Worm (Caenorhabditis elegans) whole organism, L4 larva: ENCODE data around the gene Y11D7A.9.

Source experiments
- F10B5.3 ChIP-seq: sonication (generic microtip); optimal IDR thresholded peaks from 2 replicates; lab custom pipeline; 2016; ENCODE audit warnings: mild to moderate bottlenecking, missing genetic modification characterization, missing compliant biosample characterization
- F37D6.2 ChIP-seq: sonication (generic microtip); optimal IDR thresholded peaks from 2 replicates; lab custom pipeline; 2016; ENCODE audit warnings: mild to moderate bottlenecking, missing genetic modification characterization, missing compliant biosample characterization
- F49E8.2 ChIP-seq: sonication (generic microtip); optimal IDR thresholded peaks from 2 replicates; lab custom pipeline; 2016; ENCODE audit warnings: missing compliant biosample characterization, mild to moderate bottlenecking, missing genetic modification characterization, borderline replicate concordance
- T26A8.4 ChIP-seq: fragments of 200-800 bp; sonication (Bioruptor generic); IDR thresholded peaks from 2 replicates; pipeline ENCODE4 v1.3.6; 2022; ENCODE audit warnings: missing genetic modification characterization, missing compliant biosample characterization
- Y5F2A.4 ChIP-seq: fragments of 200-800 bp; sonication (Bioruptor generic); optimal IDR thresholded peaks from 2 replicates; lab custom pipeline; 2018; ENCODE audit warnings: mild to moderate bottlenecking, missing genetic modification characterization, missing compliant biosample characterization
- aly-2 ChIP-seq: sonication (generic microtip); optimal IDR thresholded peaks from 2 replicates; lab custom pipeline; 2018; ENCODE audit warnings: missing biosample characterization, missing genetic modification characterization
- attf-4 ChIP-seq: sonication (generic microtip); optimal IDR thresholded peaks from 3 replicates; lab custom pipeline; 2017; ENCODE audit warnings: missing biosample characterization, missing genetic modification characterization
- ceh-62 ChIP-seq: sonication (generic microtip); optimal IDR thresholded peaks from 2 replicates; lab custom pipeline; 2017; ENCODE audit warnings: missing biosample characterization, missing genetic modification characterization
- ceh-82 ChIP-seq: sonication (generic microtip); optimal IDR thresholded peaks from 2 replicates; lab custom pipeline; 2017; ENCODE audit warnings: missing biosample characterization, missing genetic modification characterization
- daf-12 ChIP-seq: fragments of 150-350 bp; optimal IDR thresholded peaks from 2 replicates; lab custom pipeline; 2014; ENCODE audit warnings: missing biosample characterization, missing genetic modification reagents, missing genetic modification characterization
- dmd-8 ChIP-seq: fragments of 200-800 bp; sonication (Bioruptor generic); IDR thresholded peaks from 2 replicates; pipeline ENCODE4 v1.3.6; 2022; ENCODE audit warnings: missing genetic modification characterization, missing compliant biosample characterization
- fos-1 ChIP-seq: fragments of 150-350 bp; optimal IDR thresholded peaks from 2 replicates; lab custom pipeline; 2014; ENCODE audit warnings: missing biosample characterization, missing genetic modification characterization
- hif-1 ChIP-seq, 2 experiments: sonication (generic microtip); optimal IDR thresholded peaks; 2 replicates each; lab custom pipeline; 2016 to 2017; ENCODE audit warnings: missing compliant biosample characterization in 2 of 2, missing genetic modification characterization in 2 of 2, missing genetic modification reagents in 2 of 2, missing genotype in 2 of 2, mild to moderate bottlenecking in 1 of 2
- hlh-30 ChIP-seq: sonication (generic microtip); optimal IDR thresholded peaks from 2 replicates; lab custom pipeline; 2017; ENCODE audit warnings: antibody characterized with exemption, mild to moderate bottlenecking, missing genetic modification characterization, missing compliant biosample characterization; ENCODE audit not compliant: insufficient read depth
- jun-1 ChIP-seq: fragments of 150-350 bp; optimal IDR thresholded peaks from 2 replicates; lab custom pipeline; 2014; ENCODE audit warnings: missing biosample characterization, missing genetic modification reagents, missing genetic modification characterization
- lin-1 ChIP-seq: fragments of 200-800 bp; sonication (Bioruptor generic); IDR thresholded peaks from 2 replicates; pipeline ENCODE4 v1.3.6; 2022; ENCODE audit warnings: missing genetic modification reagents, missing genetic modification characterization, missing compliant biosample characterization
- lin-29 ChIP-seq: fragments of 200-800 bp; sonication (Bioruptor generic); IDR thresholded peaks from 2 replicates; pipeline ENCODE4 v1.3.6; 2022; ENCODE audit warnings: missing genetic modification reagents, missing genetic modification characterization, missing compliant biosample characterization
- lin-39 ChIP-seq: fragments of 150-350 bp; optimal IDR thresholded peaks from 2 replicates; lab custom pipeline; 2014; ENCODE audit warnings: missing biosample characterization, missing genetic modification reagents, missing genetic modification characterization
- madf-5 ChIP-seq, 2 experiments: fragments of 200-800 bp; sonication (Bioruptor generic); IDR thresholded peaks; 2 replicates each; pipeline ENCODE4 v1.3.6; 2022; ENCODE audit warnings: missing compliant biosample characterization in 2 of 2, missing genetic modification characterization in 2 of 2
- madf-9 ChIP-seq: fragments of 200-800 bp; sonication (Bioruptor generic); conservative IDR thresholded peaks from 2 replicates; pipeline ENCODE4 v1.3.6; 2022; ENCODE audit warnings: missing genetic modification reagents, missing genetic modification characterization, missing compliant biosample characterization
- mxl-2 ChIP-seq: fragments of 200-800 bp; sonication (Bioruptor generic); conservative IDR thresholded peaks from 2 replicates; pipeline ENCODE4 v1.3.6; 2022; ENCODE audit warnings: missing genetic modification reagents, missing genetic modification characterization, missing compliant biosample characterization
- mxl-3 ChIP-seq: fragments of 200-800 bp; sonication (Bioruptor generic); optimal IDR thresholded peaks from 2 replicates; lab custom pipeline; 2018; ENCODE audit warnings: mild to moderate bottlenecking, missing genetic modification characterization, missing compliant biosample characterization
- nhr-10 ChIP-seq: fragments of 150-350 bp; optimal IDR thresholded peaks from 2 replicates; lab custom pipeline; 2014; ENCODE audit warnings: missing biosample characterization, missing genetic modification characterization
- nhr-25 ChIP-seq: sonication (generic microtip); optimal IDR thresholded peaks from 2 replicates; lab custom pipeline; 2017; ENCODE audit warnings: missing genetic modification characterization, mild to moderate bottlenecking, missing compliant biosample characterization, antibody characterized with exemption, moderate library complexity, borderline replicate concordance; ENCODE audit not compliant: insufficient read depth
- nhr-28 ChIP-seq: fragments of 150-350 bp; optimal IDR thresholded peaks from 2 replicates; lab custom pipeline; 2014; ENCODE audit warnings: missing biosample characterization, missing genetic modification characterization
- nhr-6 ChIP-seq: fragments of 150-350 bp; optimal IDR thresholded peaks from 2 replicates; lab custom pipeline; 2014; ENCODE audit warnings: missing biosample characterization, missing genetic modification characterization
- nhr-76 ChIP-seq: fragments of 150-350 bp; optimal IDR thresholded peaks from 2 replicates; lab custom pipeline; 2014; ENCODE audit warnings: missing biosample characterization, missing genetic modification characterization
- rbr-2 ChIP-seq: sonication (generic microtip); optimal IDR thresholded peaks from 2 replicates; lab custom pipeline; 2016; ENCODE audit warnings: missing genotype, missing genetic modification characterization, missing compliant biosample characterization
- sdz-12 ChIP-seq: fragments of 200-800 bp; sonication (Bioruptor generic); optimal IDR thresholded peaks from 2 replicates; lab custom pipeline; 2018; ENCODE audit warnings: mild to moderate bottlenecking, missing genetic modification characterization, missing compliant biosample characterization
- set-16 ChIP-seq: fragments of 200-800 bp; sonication (Bioruptor generic); IDR thresholded peaks from 2 replicates; pipeline ENCODE4 v1.3.6; 2022; ENCODE audit warnings: missing genetic modification reagents, missing genetic modification characterization, missing compliant biosample characterization
- skn-1 ChIP-seq: fragments of 150-350 bp; optimal IDR thresholded peaks from 2 replicates; lab custom pipeline; 2014; ENCODE audit warnings: missing biosample characterization, missing genetic modification characterization
- snpc-4 ChIP-seq: fragments of 150-350 bp; optimal IDR thresholded peaks from 2 replicates; lab custom pipeline; 2014; ENCODE audit warnings: missing biosample characterization, missing genetic modification characterization
- spr-3 ChIP-seq: fragments of 200-800 bp; sonication (Bioruptor generic); optimal IDR thresholded peaks from 2 replicates; lab custom pipeline; 2018; ENCODE audit warnings: mild to moderate bottlenecking, missing genetic modification characterization, missing compliant biosample characterization
- tag-97 ChIP-seq: fragments of 200-800 bp; sonication (Bioruptor generic); IDR thresholded peaks from 2 replicates; pipeline ENCODE4 v1.3.6; 2022; ENCODE audit warnings: missing genetic modification characterization, missing compliant biosample characterization
- unc-130 ChIP-seq: sonication (generic microtip); optimal IDR thresholded peaks from 2 replicates; lab custom pipeline; 2016; ENCODE audit warnings: missing genetic modification reagents, missing genetic modification characterization, missing compliant biosample characterization
- vab-7 ChIP-seq: fragments of 200-800 bp; sonication (Bioruptor generic); IDR thresholded peaks from 2 replicates; pipeline ENCODE4 v1.3.6; 2022; ENCODE audit warnings: missing genetic modification reagents, missing genetic modification characterization, missing compliant biosample characterization
- zag-1 ChIP-seq: fragments of 150-350 bp; optimal IDR thresholded peaks from 2 replicates; lab custom pipeline; 2014; ENCODE audit warnings: missing biosample characterization, missing genetic modification characterization
- zfp-2 ChIP-seq: sonication (generic microtip); optimal IDR thresholded peaks from 2 replicates; lab custom pipeline; 2016; ENCODE audit warnings: mild to moderate bottlenecking, missing genetic modification characterization, missing compliant biosample characterization
- zip-11 ChIP-seq: fragments of 200-800 bp; sonication (Bioruptor generic); IDR thresholded peaks from 2 replicates; pipeline ENCODE4 v1.3.6; 2022; ENCODE audit warnings: missing genetic modification characterization, missing compliant biosample characterization
- zip-2 ChIP-seq: fragments of 150-350 bp; optimal IDR thresholded peaks from 2 replicates; lab custom pipeline; 2014; ENCODE audit warnings: missing biosample characterization, missing genetic modification characterization

The Y11D7A.9 gene

DNA sequence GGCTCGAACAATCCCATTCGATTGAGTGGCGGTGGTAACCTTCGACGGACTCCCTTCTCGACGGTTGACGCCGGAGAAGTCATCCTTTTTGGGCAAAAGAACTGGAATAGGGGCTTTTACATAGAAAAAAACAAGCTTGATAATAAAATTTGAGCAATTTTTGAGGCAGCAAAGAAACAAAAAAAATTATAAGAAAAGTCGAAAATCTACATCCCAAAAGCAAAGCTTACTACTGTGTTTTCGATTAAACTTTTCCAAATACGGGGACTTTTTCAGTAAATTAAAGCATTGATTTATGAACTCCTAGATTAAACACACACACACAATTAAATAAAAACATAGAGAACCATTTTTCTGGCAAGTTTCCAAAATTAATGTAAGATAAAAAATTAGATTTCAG, at the start of gene Y11D7A.9:
Y11D7A.9 (minus strand) TSS at position 101 of the 400 bp plus-strand sequence.
- no peak for TF ChIP-seq skn-1
- TF ChIP-seq sdz-12 = no peak
- TF ChIP-seq aly-2 (tag; lab: Kevin White, UChicago) = no peak
- no peak for TF ChIP-seq nhr-76 (tag; lab: Kevin White, UChicago)
- TF ChIP-seq fos-1 (tag; lab: Kevin White, UChicago) = no peak
- no peak for TF ChIP-seq set-16
- TF ChIP-seq lin-39 (tag; lab: Kevin White, UChicago) = no peak
- TF ChIP-seq hif-1 (tag; optimal IDR thresholded peaks at IDR 0.05; lab: Kevin White, UChicago) = no peak
- TF ChIP-seq F49E8.2 = no peak
- no peak for TF ChIP-seq lin-29 (GFP tag; lab: Robert Waterston, UW)
- TF ChIP-seq mxl-3 (GFP tag; lab: Kevin White, UChicago) = no peak
- TF ChIP-seq mxl-2 (GFP tag; lab: Robert Waterston, UW) = no peak
- no peak for TF ChIP-seq vab-7 (GFP tag; lab: Robert Waterston, UW)
- TF ChIP-seq jun-1 (tag; lab: Kevin White, UChicago) = no peak
- TF ChIP-seq F10B5.3 (tag; lab: Kevin White, UChicago) = no peak
- no peak for TF ChIP-seq hlh-30

DNA sequence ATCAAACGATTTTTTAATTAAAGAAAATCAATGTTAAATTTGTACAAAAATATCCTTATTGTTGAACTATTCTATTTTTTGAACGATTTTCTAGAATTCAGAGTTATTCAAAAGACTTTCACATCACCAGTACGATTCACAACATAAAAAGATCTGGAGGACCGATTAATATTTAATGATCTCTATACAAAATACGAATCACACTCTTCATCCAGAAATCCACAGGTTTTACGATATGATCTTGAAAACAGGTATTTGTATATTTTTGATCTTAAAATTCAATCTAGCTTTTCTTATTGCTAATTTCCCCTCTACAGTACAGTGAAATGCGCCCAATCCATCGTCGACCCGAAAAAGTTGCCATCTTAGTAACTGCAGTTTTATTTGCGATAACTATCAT, 48.7 kb upstream of the Y11D7A.9 start, which contains the start of gene F49C12.5:
F49C12.5 (plus strand) TSS at position 301 of the 400 bp plus-strand sequence.
- TF ChIP-seq nhr-6 (no peak), unc-130 (no peak), ceh-82 (tag; lab: Kevin White, UChicago) (no peak), lin-1 (GFP tag; lab: Robert Waterston, UW) (no peak)
- TF ChIP-seq, all 104 proteins: peak for 0

DNA sequence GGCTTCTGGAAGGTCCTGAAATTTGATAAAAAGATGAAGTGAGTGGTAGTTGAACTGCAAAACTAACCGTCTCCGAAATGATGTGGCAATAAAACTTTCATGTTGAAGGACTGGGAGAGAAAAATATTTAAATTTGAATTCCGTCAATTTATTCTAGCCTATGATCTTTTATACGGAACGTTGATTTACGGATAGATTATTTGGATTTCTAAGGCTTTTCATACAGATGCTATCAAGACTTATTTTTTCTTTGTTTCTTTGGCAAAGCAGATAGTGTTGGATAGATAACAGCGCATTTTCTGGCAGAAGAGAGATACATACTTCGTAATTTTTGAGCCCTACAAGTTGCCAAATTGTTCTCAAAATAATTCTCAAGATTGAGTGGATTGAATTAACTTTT, 48.1 kb upstream of the Y11D7A.9 start, which contains the start of gene F49C12.4:
F49C12.4 (minus strand) TSS at position 101 of the 400 bp plus-strand sequence.
- no peak for TF ChIP-seq rbr-2 (tag; lab: Kevin White, UChicago)
- no peak for TF ChIP-seq zfp-2 (tag; lab: Kevin White, UChicago)
- no peak for TF ChIP-seq dmd-8 (GFP tag; lab: Robert Waterston, UW)
- TF ChIP-seq F10B5.3 (tag; lab: Kevin White, UChicago) = no peak
- TF ChIP-seq F37D6.2 (tag; lab: Kevin White, UChicago) = no peak
- TF ChIP-seq snpc-4 (tag; lab: Kevin White, UChicago) = no peak
- no peak for TF ChIP-seq tag-97 (GFP tag; lab: Robert Waterston, UW)
- no peak for TF ChIP-seq Y5F2A.4 (GFP tag; lab: Kevin White, UChicago)
- TF ChIP-seq T26A8.4 = no peak
- no peak for TF ChIP-seq ceh-82 (tag; lab: Kevin White, UChicago)
- no peak for TF ChIP-seq zip-2 (tag; lab: Kevin White, UChicago)
- no peak for TF ChIP-seq madf-5 (GFP tag; IDR thresholded peaks at IDR 0.05; lab: Robert Waterston, UW)
- TF ChIP-seq madf-9 (GFP tag; lab: Robert Waterston, UW) = no peak

DNA sequence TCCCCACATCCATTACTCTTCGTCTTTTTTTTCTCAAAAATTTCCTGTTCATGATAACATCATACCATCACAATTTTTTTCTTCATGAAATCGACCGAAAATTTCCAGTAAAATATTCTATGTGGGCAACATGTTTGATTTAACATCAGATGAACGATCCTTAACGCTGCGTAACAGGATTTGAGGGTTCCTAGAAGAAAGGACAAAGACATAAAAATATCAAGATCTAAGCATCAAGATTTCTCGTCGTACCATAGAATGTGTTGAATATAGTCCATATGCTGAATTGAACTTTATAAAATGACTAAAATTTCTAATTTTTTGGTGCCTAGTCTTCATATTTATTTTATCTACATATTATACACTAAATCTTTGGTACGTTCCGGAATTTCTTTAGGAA, 44.2 kb upstream of the Y11D7A.9 start, which contains the start of gene F49C12.3:
F49C12.3 (plus strand) TSS at position 301 of the 400 bp plus-strand sequence.
- no peak for TF ChIP-seq daf-12 (tag; lab: Kevin White, UChicago)
- no peak for TF ChIP-seq zag-1 (tag; lab: Kevin White, UChicago)
- TF ChIP-seq nhr-10 = no peak
- TF ChIP-seq ceh-62 (tag; lab: Kevin White, UChicago) = no peak
- TF ChIP-seq zip-2 (tag; lab: Kevin White, UChicago) = no peak
- TF ChIP-seq nhr-28 = no peak
- TF ChIP-seq spr-3 (GFP tag; lab: Kevin White, UChicago) = no peak
- no peak for TF ChIP-seq skn-1
- no peak for TF ChIP-seq attf-4 (tag; lab: Kevin White, UChicago)
- no peak for TF ChIP-seq aly-2 (tag; lab: Kevin White, UChicago)
- TF ChIP-seq nhr-25 (tag; lab: Kevin White, UChicago) = no peak
- no peak for TF ChIP-seq zip-11 (GFP tag; lab: Robert Waterston, UW)
